Worm (Caenorhabditis elegans): ENCODE results near the gene cox-5A.

Gene cox-5A

DNA sequence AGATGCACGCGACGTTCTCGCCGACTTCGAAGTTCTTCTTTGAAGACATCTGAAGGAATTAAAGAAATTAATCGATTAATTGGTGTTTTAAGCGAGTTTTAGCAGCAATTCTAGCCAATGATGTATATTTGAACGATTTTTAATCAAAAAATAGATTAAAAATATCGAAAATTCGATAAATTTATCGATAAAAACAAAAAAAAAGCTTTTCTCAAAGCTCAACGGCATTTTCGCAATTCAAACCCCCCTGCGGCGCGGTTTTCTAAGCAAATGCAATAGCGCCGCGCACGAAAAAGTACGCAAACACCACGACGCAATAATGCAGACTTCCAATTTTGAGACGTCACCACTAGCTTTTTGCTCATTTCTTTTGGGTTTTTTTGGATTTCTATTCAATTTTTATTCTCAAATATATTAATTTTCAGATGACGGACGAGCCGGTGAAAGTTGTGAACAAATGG, 30.7 kb upstream of the cox-5A start, which contains the start of the genes mrg-1 and spcs-2:
Gene mrg-1, minus strand, starts transcription at position 51 of the 461 bp plus-strand sequence.
Gene spcs-2, plus strand, starts transcription at position 426 of the 461 bp plus-strand sequence.
- TF ChIP-seq Y105C5A.15 (GFP tag; IDR thresholded peaks at IDR 0.05) (no peak), saeg-2 (GFP tag; IDR thresholded peaks at IDR 0.05) (no peak), nhr-102 (tag; optimal IDR thresholded peaks at IDR 0.05) (peak; percentile 78), jun-1 (tag; optimal IDR thresholded peaks at IDR 0.05) (peak; percentile 49), fos-1 (tag; optimal IDR thresholded peaks at IDR 0.05) (no peak), lir-3 (tag; optimal IDR thresholded peaks at IDR 0.05) (no peak), hlh-11 (tag; optimal IDR thresholded peaks at IDR 0.05) (peak; percentile 70), ceh-20 (GFP tag; IDR thresholded peaks at IDR 0.05) (peak; percentile 74), ztf-7 (tag; optimal IDR thresholded peaks at IDR 0.05) (peak; percentile 44), nhr-76 (tag; optimal IDR thresholded peaks at IDR 0.05) (no peak), mdl-1 (tag; optimal IDR thresholded peaks at IDR 0.05) (peak in 1 of 2 experiments; percentile 47), mdt-29 (GFP tag; IDR thresholded peaks at IDR 0.05) (no peak), madf-5 (GFP tag; IDR thresholded peaks at IDR 0.05) (0 out of 4 replicates have a peak, but pooled peaks of 1 of the 2 experiments have one; percentile 39), daf-19 (GFP tag; conservative IDR thresholded peaks at IDR 0.05) (no peak), pqm-1 (tag; optimal IDR thresholded peaks at IDR 0.05) (no peak), lin-29 (GFP tag; IDR thresholded peaks at IDR 0.05) (no peak), mxl-3 (GFP tag; optimal IDR thresholded peaks at IDR 0.05) (no peak), hif-1 (tag; optimal IDR thresholded peaks at IDR 0.05) (peak in 1 of 2 experiments; percentile 72), ztf-11 (tag; optimal IDR thresholded peaks at IDR 0.05) (no peak), duxl-1 (tag; optimal IDR thresholded peaks at IDR 0.05; ENCODE audit: poor library complexity) (peak; percentile 75), dmd-8 (GFP tag; IDR thresholded peaks at IDR 0.05) (no peak), daf-16 (GFP tag; optimal IDR thresholded peaks at IDR 0.05) (no peak), daf-16 (tag; optimal IDR thresholded peaks at IDR 0.05) (peak; percentile 78), vab-7 (GFP tag; IDR thresholded peaks at IDR 0.05) (peak; percentile 79), egl-27 (tag; optimal IDR thresholded peaks at IDR 0.05) (no peak), F37D6.2 (tag; optimal IDR thresholded peaks at IDR 0.05) (peak; percentile 71), arid-1 (GFP tag; conservative IDR thresholded peaks at IDR 0.05) (peak; percentile 88), dpl-1 (GFP tag; optimal IDR thresholded peaks at IDR 0.05) (peak; percentile 88), unc-130 (GFP tag; optimal IDR thresholded peaks at IDR 0.05) (peak; percentile 93), R02D3.7 (tag; optimal IDR thresholded peaks at IDR 0.05) (peak; percentile 3), aly-2 (tag; optimal IDR thresholded peaks at IDR 0.05) (no peak), nhr-42 (GFP tag; IDR thresholded peaks at IDR 0.05) (peak; percentile 67), hmg-1.1 (GFP tag; IDR thresholded peaks at IDR 0.05) (peak; percentile 83), daf-12 (tag; optimal IDR thresholded peaks at IDR 0.05) (no peak), php-3 (GFP tag; IDR thresholded peaks at IDR 0.05) (peak; percentile 32; the same call in 1 of the 2 replicates), zip-11 (GFP tag; IDR thresholded peaks at IDR 0.05) (no peak), snpc-1.2 (GFP tag; IDR thresholded peaks at IDR 0.05) (0 out of 2 replicates have a peak, but pooled peaks have one; percentile 25), zag-1 (tag; optimal IDR thresholded peaks at IDR 0.05) (peak; percentile 11), Y5F2A.4 (GFP tag; optimal IDR thresholded peaks at IDR 0.05) (no peak), mes-2 (tag; optimal IDR thresholded peaks at IDR 0.05; ENCODE audit: poor library complexity, severe bottlenecking) (peak; percentile 97), gei-8 (GFP tag; optimal IDR thresholded peaks at IDR 0.05) (no peak), snpc-4 (tag; optimal IDR thresholded peaks at IDR 0.05) (no peak), nhr-28 (tag; optimal IDR thresholded peaks at IDR 0.05) (peak; percentile 51), nhr-41 (GFP tag; IDR thresholded peaks at IDR 0.05) (no peak), mep-1 (tag; optimal IDR thresholded peaks at IDR 0.05) (peak; percentile 96), F26F4.8 (GFP tag; conservative IDR thresholded peaks at IDR 0.05) (no peak), T26A8.4 (GFP tag; IDR thresholded peaks at IDR 0.05) (peak; percentile 88), dmd-9 (GFP tag; IDR thresholded peaks at IDR 0.05) (peak; percentile 73), cey-2 (tag; optimal IDR thresholded peaks at IDR 0.05; ENCODE audit: borderline replicate concordance, insufficient read depth) (no peak), ama-1 (optimal IDR thresholded peaks at IDR 0.05) (no peak), ces-1 (GFP tag; optimal IDR thresholded peaks at IDR 0.05) (peak; percentile 45)
